Fruit fly (Drosophila melanogaster): ENCODE measurements around the gene CG4020.
"Not testable (repeated sequence)": the region's sequence is repeated elsewhere in the genome, so short reads cannot be mapped to it uniquely, and the experiment has no call there.

The CG4020 gene

dm6 chrX:5945052-5945830 lies 39.7 kb downstream of the CG4020 start, which contains the start of gene CG32756:
Gene CG32756, plus strand, starts transcription at chrX:5945682.
- TF ChIP-seq Sin3A, Myc, ttk (optimal IDR thresholded peaks at IDR 0.05): not testable (repeated sequence)

dm6 chrX:5947870-5948498 lies 42.4 kb downstream of the CG4020 start, which contains the start of gene CG6041:
Gene CG6041, plus strand, starts transcription at chrX:5948160.
- TF ChIP-seq h (optimal IDR thresholded peaks at IDR 0.05) (no peak), ttk (optimal IDR thresholded peaks at IDR 0.05) (no peak)

- TF ChIP-seq Myc (optimal IDR thresholded peaks at IDR 0.05) (no peak), ttk (optimal IDR thresholded peaks at IDR 0.05) (no peak), h (optimal IDR thresholded peaks at IDR 0.05) (no peak), insv (optimal IDR thresholded peaks at IDR 0.05) (no peak), psq (optimal IDR thresholded peaks at IDR 0.05) (no peak), Sin3A (optimal IDR thresholded peaks at IDR 0.05) (no peak)
Measured at dm6 chrX:5949951-5950350, 44.4 kb downstream of the CG4020 start, which contains the start of gene CG32755. Gene CG32755, plus strand, starts transcription at chrX:5950251.

- no peak for TF ChIP-seq h (optimal IDR thresholded peaks at IDR 0.05)
- TF ChIP-seq Sin3A (optimal IDR thresholded peaks at IDR 0.05) = no peak
- no peak for TF ChIP-seq ttk (optimal IDR thresholded peaks at IDR 0.05)
- no peak for TF ChIP-seq Myc (optimal IDR thresholded peaks at IDR 0.05)
- TF ChIP-seq psq (optimal IDR thresholded peaks at IDR 0.05) = no peak
- no peak for TF ChIP-seq insv (optimal IDR thresholded peaks at IDR 0.05)
Measured at dm6 chrX:5952265-5952664, 46.7 kb downstream of the CG4020 start, which contains the start of gene CG6048. Gene CG6048, plus strand, starts transcription at chrX:5952565.

- no peak for TF ChIP-seq insv (optimal IDR thresholded peaks at IDR 0.05)
- TF ChIP-seq h (optimal IDR thresholded peaks at IDR 0.05) = no peak
- TF ChIP-seq Sin3A (optimal IDR thresholded peaks at IDR 0.05) = no peak
- TF ChIP-seq psq (optimal IDR thresholded peaks at IDR 0.05) = no peak
- no peak for TF ChIP-seq Myc (optimal IDR thresholded peaks at IDR 0.05)
- TF ChIP-seq ttk (optimal IDR thresholded peaks at IDR 0.05) = no peak
Measured at dm6 chrX:5955207-5955679, 49.7 kb downstream of the CG4020 start, which contains the start of gene CG6067. Gene CG6067, plus strand, starts transcription at chrX:5955629.

- TF ChIP-seq Myc (optimal IDR thresholded peaks at IDR 0.05) = no peak
- TF ChIP-seq ttk (optimal IDR thresholded peaks at IDR 0.05) = no peak
- no peak for TF ChIP-seq h (optimal IDR thresholded peaks at IDR 0.05)
- TF ChIP-seq Sin3A (optimal IDR thresholded peaks at IDR 0.05) = no peak
- TF ChIP-seq insv (optimal IDR thresholded peaks at IDR 0.05) = no peak
- TF ChIP-seq psq (optimal IDR thresholded peaks at IDR 0.05) = no peak
Measured at dm6 chrX:5956646-5957441, 51.3 kb downstream of the CG4020 start.
